Fruit fly (Drosophila melanogaster): Measurements from ENCODE around the gene CG43446.

dm6 chr3R:20950677-20951018 lies 37.1 kb downstream of the CG43446 start:
- TF ChIP-seq tai (GFP tag; optimal IDR thresholded peaks at IDR 0.05), result no peak
- TF ChIP-seq Hr83 (GFP tag; optimal IDR thresholded peaks at IDR 0.05; ENCODE audit: poor library complexity, severe bottlenecking), result no peak
- TF ChIP-seq pan (optimal IDR thresholded peaks at IDR 0.05), result no peak
- no peak for TF ChIP-seq dsf (GFP tag; optimal IDR thresholded peaks at IDR 0.05; ENCODE audit: borderline replicate concordance)
- no peak for TF ChIP-seq woc (GFP tag; optimal IDR thresholded peaks at IDR 0.05)
- TF ChIP-seq Myc (optimal IDR thresholded peaks at IDR 0.05), result no peak
- no peak for TF ChIP-seq dmrt93B (GFP tag; optimal IDR thresholded peaks at IDR 0.05)
- TF ChIP-seq N (GFP tag; optimal IDR thresholded peaks at IDR 0.05), result no peak
- no peak for TF ChIP-seq dl (GFP tag; optimal IDR thresholded peaks at IDR 0.05; ENCODE audit: insufficient read depth in 1 of 2, partially characterized antibody in 2 of 2)
- TF ChIP-seq Hnf4 (GFP tag; optimal IDR thresholded peaks at IDR 0.05), result no peak
- no peak for TF ChIP-seq rgr (GFP tag; optimal IDR thresholded peaks at IDR 0.05)
- TF ChIP-seq usp (GFP tag; optimal IDR thresholded peaks at IDR 0.05), result no peak
- no peak for TF ChIP-seq lola (GFP tag; optimal IDR thresholded peaks at IDR 0.05)

Data from whole organism, wandering third instar larva.